Worm (Caenorhabditis elegans) whole organism, young adult: ENCODE data around the gene C06E7.2.

Experiments used
- C17E4.6 ChIP-seq: fragments of 200-800 bp; sonication (Bioruptor generic); IDR thresholded peaks from 2 replicates; pipeline ENCODE4 v1.3.6; 2022; ENCODE audit warnings: missing genetic modification reagents, missing genetic modification characterization, missing compliant biosample characterization
- F49E8.2 ChIP-seq: sonication (generic microtip); optimal IDR thresholded peaks from 3 replicates; lab custom pipeline; 2017; ENCODE audit warnings: missing genetic modification characterization, mild to moderate bottlenecking, missing compliant biosample characterization, antibody characterized with exemption, moderate library complexity; ENCODE audit not compliant: insufficient read depth
- ccch-3 ChIP-seq: fragments of 200-800 bp; sonication (Bioruptor generic); optimal IDR thresholded peaks from 2 replicates; lab custom pipeline; 2018; ENCODE audit warnings: mild to moderate bottlenecking, missing genetic modification characterization, missing compliant biosample characterization
- cebp-2 ChIP-seq: fragments of 200-800 bp; sonication (Bioruptor generic); IDR thresholded peaks from 2 replicates; pipeline ENCODE4 v1.3.6; 2022; ENCODE audit warnings: missing genetic modification characterization, missing compliant biosample characterization
- ceh-79 ChIP-seq: sonication (generic microtip); optimal IDR thresholded peaks from 2 replicates; lab custom pipeline; 2017; ENCODE audit warnings: mild to moderate bottlenecking, missing genetic modification characterization, missing compliant biosample characterization
- lin-35 ChIP-seq, 3 experiments: fragments of 150-350 bp in 2 of 3; sonication (generic microtip) in 1 of 3; optimal IDR thresholded peaks; 2 replicates each; lab custom pipeline; 2014 to 2018; ENCODE audit warnings: missing biosample characterization in 3 of 3, missing genetic modification characterization in 3 of 3, missing genetic modification reagents in 3 of 3
- lin-40 ChIP-seq: sonication (generic microtip); optimal IDR thresholded peaks from 2 replicates; lab custom pipeline; 2016; ENCODE audit warnings: missing genetic modification characterization, mild to moderate bottlenecking, missing compliant biosample characterization, missing genotype, missing genetic modification reagents
- lsy-27 ChIP-seq: sonication (generic microtip); optimal IDR thresholded peaks from 2 replicates; lab custom pipeline; 2017; ENCODE audit warnings: missing genetic modification characterization, mild to moderate bottlenecking, missing compliant biosample characterization, antibody characterized with exemption, missing genotype, borderline replicate concordance; ENCODE audit not compliant: insufficient read depth
- nfya-1 ChIP-seq: sonication (generic microtip); optimal IDR thresholded peaks from 2 replicates; lab custom pipeline; 2017; ENCODE audit warnings: antibody characterized with exemption, missing compliant biosample characterization, missing genetic modification characterization, borderline replicate concordance; ENCODE audit not compliant: insufficient read depth
- pha-4 ChIP-seq: fragments of 150-350 bp; sonication (generic microtip); optimal IDR thresholded peaks from 2 replicates; lab custom pipeline; 2014; ENCODE audit warnings: missing biosample characterization, missing genetic modification reagents, missing genetic modification characterization
- snpc-3.4 ChIP-seq: sonication (generic microtip); optimal IDR thresholded peaks from 2 replicates; lab custom pipeline; 2017; ENCODE audit warnings: missing genetic modification characterization, mild to moderate bottlenecking, missing compliant biosample characterization, antibody characterized with exemption, moderate library complexity, missing genotype, missing genetic modification reagents
- somi-1 ChIP-seq: fragments of 200-800 bp; sonication (Bioruptor generic); optimal IDR thresholded peaks from 2 replicates; lab custom pipeline; 2018; ENCODE audit warnings: mild to moderate bottlenecking, missing genetic modification characterization, missing compliant biosample characterization
- unc-62 ChIP-seq: fragments of 150-350 bp; optimal IDR thresholded peaks from 2 replicates; lab custom pipeline; 2014; ENCODE audit warnings: missing biosample characterization, missing genetic modification reagents, missing genetic modification characterization
- ztf-3 ChIP-seq: fragments of 200-800 bp; sonication (Bioruptor generic); optimal IDR thresholded peaks from 2 replicates; lab custom pipeline; 2018; ENCODE audit warnings: mild to moderate bottlenecking, missing genetic modification characterization, missing compliant biosample characterization

DNA sequence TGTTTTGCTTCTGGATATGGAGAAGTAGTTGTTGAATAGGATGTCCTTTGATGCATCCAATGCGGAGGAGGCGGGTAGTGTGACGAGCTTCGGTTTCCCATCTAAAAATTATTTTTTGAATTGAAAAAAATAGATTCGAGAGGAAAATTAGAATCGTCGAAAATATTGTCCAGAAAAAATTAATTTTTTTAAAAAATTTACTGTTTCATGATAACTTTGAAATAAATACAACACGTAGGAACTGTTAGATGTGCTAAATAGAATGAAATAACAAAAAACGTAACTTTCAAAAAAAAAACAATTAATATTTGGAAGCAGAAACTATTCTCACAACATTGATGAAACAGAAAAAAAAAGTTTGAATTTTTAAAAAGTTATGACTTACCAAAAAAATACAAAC, 20.6 kb downstream of the C06E7.2 start, which contains the start of gene C06E7.4:
- TF ChIP-seq ceh-79 (tag; lab: Kevin White, UChicago) (no peak), lsy-27 (no peak), ccch-3 (GFP tag; lab: Kevin White, UChicago) (no peak), C17E4.6 (GFP tag; lab: Robert Waterston, UW) (no peak), pha-4 (tag; lab: Kevin White, UChicago) (no peak), snpc-3.4 (no peak), nfya-1 (tag; lab: Kevin White, UChicago) (no peak), cebp-2 (no peak), lin-40 (no peak), unc-62 (no peak), F49E8.2 (tag; lab: Kevin White, UChicago) (no peak), ztf-3 (GFP tag; lab: Kevin White, UChicago) (no peak), lin-35 (GFP tag; optimal IDR thresholded peaks at IDR 0.05; lab: Kevin White, UChicago) (no peak), somi-1 (GFP tag; lab: Kevin White, UChicago) (no peak)
